Worm (Caenorhabditis elegans): Measurements from ENCODE around the gene Y110A2AL.4.
A peak's percentile ranks its signal among the peaks of the same experiment; 100 is the strongest.

The Y110A2AL.4 gene

DNA sequence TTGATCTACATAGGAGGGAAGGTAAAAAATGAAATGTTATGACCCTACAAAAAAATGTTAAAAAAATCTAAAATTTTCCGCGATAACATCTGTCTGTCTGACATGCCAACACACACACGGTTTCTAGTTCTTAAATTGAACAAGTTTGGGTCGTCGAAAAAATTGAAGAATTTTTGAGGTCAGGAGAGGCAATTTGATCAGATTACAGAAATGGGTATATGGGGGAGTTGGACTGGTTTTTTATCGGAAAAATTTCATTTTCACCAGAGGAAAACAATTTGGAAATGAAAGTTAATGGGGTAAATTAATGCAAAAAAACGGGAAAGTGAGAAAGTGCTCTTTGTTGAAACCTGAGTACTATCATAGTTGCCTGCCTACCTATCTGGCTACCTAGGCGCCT, 14.7 kb downstream of the Y110A2AL.4 start:
- TF ChIP-seq sea-1 (GFP tag; conservative IDR thresholded peaks at IDR 0.05) (no peak), tbx-11 (GFP tag; IDR thresholded peaks at IDR 0.05) (no peak), pes-1 (GFP tag; IDR thresholded peaks at IDR 0.05) (no peak), flt-1 (GFP tag; IDR thresholded peaks at IDR 0.05) (no peak), aly-1 (tag; optimal IDR thresholded peaks at IDR 0.05) (no peak), B0310.2 (tag; optimal IDR thresholded peaks at IDR 0.05) (no peak), ceh-13 (GFP tag; optimal IDR thresholded peaks at IDR 0.05) (no peak), hmg-4 (GFP tag; optimal IDR thresholded peaks at IDR 0.05) (no peak), scrt-1 (GFP tag; IDR thresholded peaks at IDR 0.05) (no peak), hmbx-1 (tag; optimal IDR thresholded peaks at IDR 0.05) (no peak), ama-1 (optimal IDR thresholded peaks at IDR 0.05) (no peak), tbx-37 (GFP tag; conservative IDR thresholded peaks at IDR 0.05) (no peak), tra-4 (tag; optimal IDR thresholded peaks at IDR 0.05) (no peak), ets-7 (tag; optimal IDR thresholded peaks at IDR 0.05) (no peak), F13C5.2 (tag; optimal IDR thresholded peaks at IDR 0.05) (no peak), ceh-36 (tag; optimal IDR thresholded peaks at IDR 0.05) (no peak)

DNA sequence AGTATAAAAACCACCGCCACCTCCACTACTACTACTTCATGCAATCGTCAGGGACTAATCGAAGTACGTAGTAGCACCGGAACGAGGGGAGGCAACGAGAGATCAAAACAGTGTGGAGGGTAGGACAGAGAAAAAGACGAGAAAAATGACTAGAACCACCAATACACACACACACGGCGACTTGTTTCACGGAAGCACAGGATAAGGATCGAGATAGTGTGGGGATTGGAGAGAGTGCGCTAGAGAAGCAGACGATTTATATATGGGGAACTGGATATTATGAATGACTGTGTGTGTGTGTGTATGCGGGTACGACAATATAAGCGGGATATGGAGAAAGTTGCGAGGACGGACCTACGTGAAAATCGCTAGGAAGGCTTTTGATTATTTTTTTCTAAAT, 15.7 kb downstream of the Y110A2AL.4 start:
- TF ChIP-seq ama-1 (optimal IDR thresholded peaks at IDR 0.05) (no peak), hmg-4 (GFP tag; optimal IDR thresholded peaks at IDR 0.05) (no peak)

DNA sequence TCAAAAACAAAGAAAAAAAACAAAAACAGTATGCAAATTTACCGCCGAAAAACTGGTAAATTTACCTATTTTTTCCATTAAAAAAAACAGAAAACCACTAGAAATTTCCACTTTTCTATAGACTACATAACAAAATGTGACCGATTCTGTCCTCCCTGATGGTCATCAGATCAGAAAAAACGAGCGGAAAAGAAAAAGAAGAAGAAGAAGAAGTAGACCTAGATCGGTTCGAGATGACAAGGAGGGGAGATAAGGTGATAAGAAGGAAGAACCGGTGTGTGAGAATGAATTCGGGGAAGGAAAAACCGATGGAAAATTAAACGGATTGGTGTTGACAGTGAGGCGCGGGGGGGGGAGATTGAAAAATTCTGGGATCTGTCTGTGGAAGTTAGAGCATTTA, 17.0 kb downstream of the Y110A2AL.4 start:
- TF ChIP-seq scrt-1 (GFP tag; IDR thresholded peaks at IDR 0.05) (no peak), pes-1 (GFP tag; IDR thresholded peaks at IDR 0.05) (no peak), tra-4 (tag; optimal IDR thresholded peaks at IDR 0.05) (no peak), sea-1 (GFP tag; conservative IDR thresholded peaks at IDR 0.05) (no peak), ets-7 (tag; optimal IDR thresholded peaks at IDR 0.05) (no peak), ama-1 (optimal IDR thresholded peaks at IDR 0.05) (no peak), tbx-11 (GFP tag; IDR thresholded peaks at IDR 0.05) (no peak), F13C5.2 (tag; optimal IDR thresholded peaks at IDR 0.05) (no peak), ceh-13 (GFP tag; optimal IDR thresholded peaks at IDR 0.05) (no peak), B0310.2 (tag; optimal IDR thresholded peaks at IDR 0.05) (no peak), flt-1 (GFP tag; IDR thresholded peaks at IDR 0.05) (no peak), aly-1 (tag; optimal IDR thresholded peaks at IDR 0.05) (no peak), ceh-36 (tag; optimal IDR thresholded peaks at IDR 0.05) (no peak), tbx-37 (GFP tag; conservative IDR thresholded peaks at IDR 0.05) (no peak), hmg-4 (GFP tag; optimal IDR thresholded peaks at IDR 0.05) (no peak), hmbx-1 (tag; optimal IDR thresholded peaks at IDR 0.05) (no peak), hnd-1 (tag; optimal IDR thresholded peaks at IDR 0.05) (no peak)

DNA sequence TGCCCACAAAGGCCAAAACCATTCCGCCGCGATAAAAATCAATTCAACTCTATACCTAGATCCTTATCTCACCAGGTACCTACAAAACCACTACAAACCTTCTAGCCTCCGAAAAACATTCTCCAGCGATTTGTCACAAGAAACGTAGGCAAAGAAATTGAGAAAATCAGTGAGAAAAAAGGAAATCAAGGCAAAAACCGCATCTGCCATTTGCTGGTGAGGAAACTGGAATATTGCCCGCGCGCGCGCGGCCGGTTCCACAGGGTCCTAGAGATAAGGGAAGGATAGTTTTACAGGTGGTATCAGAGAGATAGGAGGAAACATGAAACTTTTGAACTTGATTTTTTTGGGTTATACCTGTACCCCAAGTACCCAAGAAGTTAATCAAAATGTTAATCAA, 18.5 kb downstream of the Y110A2AL.4 start:
- TF ChIP-seq ets-7 (tag; optimal IDR thresholded peaks at IDR 0.05) (no peak), B0310.2 (tag; optimal IDR thresholded peaks at IDR 0.05) (no peak), tra-4 (tag; optimal IDR thresholded peaks at IDR 0.05) (no peak), hnd-1 (tag; optimal IDR thresholded peaks at IDR 0.05) (no peak), sea-1 (GFP tag; conservative IDR thresholded peaks at IDR 0.05) (no peak), flt-1 (GFP tag; IDR thresholded peaks at IDR 0.05) (no peak), tbx-11 (GFP tag; IDR thresholded peaks at IDR 0.05) (no peak), scrt-1 (GFP tag; IDR thresholded peaks at IDR 0.05) (no peak), aly-1 (tag; optimal IDR thresholded peaks at IDR 0.05) (no peak), F13C5.2 (tag; optimal IDR thresholded peaks at IDR 0.05) (no peak), tbx-37 (GFP tag; conservative IDR thresholded peaks at IDR 0.05) (no peak), ceh-36 (tag; optimal IDR thresholded peaks at IDR 0.05) (no peak), hmg-4 (GFP tag; optimal IDR thresholded peaks at IDR 0.05) (no peak), ama-1 (optimal IDR thresholded peaks at IDR 0.05) (no peak)

DNA sequence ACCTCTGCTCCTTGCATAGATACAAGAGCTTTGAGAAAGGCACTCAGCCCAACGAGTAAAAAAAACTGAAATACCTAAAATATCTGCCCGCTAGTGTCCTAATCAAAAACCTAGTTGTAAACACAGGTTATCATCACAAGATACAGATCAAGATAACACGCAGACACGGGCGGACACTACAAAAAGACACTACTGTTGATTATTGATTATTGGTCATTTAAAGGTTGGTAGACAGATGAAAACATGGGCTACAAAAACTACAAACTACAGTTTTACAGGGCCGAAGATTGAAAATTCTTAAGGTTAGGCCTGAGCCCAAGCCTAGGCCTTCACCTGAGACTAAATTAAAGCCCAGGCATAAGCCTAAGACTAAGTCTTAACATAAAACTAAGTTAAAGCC, 19.7 kb downstream of the Y110A2AL.4 start:
- TF ChIP-seq scrt-1 (GFP tag; IDR thresholded peaks at IDR 0.05): no peak
- TF ChIP-seq aly-1 (tag; optimal IDR thresholded peaks at IDR 0.05): no peak
- TF ChIP-seq ama-1 (optimal IDR thresholded peaks at IDR 0.05): no peak
- TF ChIP-seq tbx-11 (GFP tag; IDR thresholded peaks at IDR 0.05): no peak
- no peak for TF ChIP-seq hmbx-1 (tag; optimal IDR thresholded peaks at IDR 0.05)
- no peak for TF ChIP-seq F13C5.2 (tag; optimal IDR thresholded peaks at IDR 0.05)
- no peak for TF ChIP-seq hmg-4 (GFP tag; optimal IDR thresholded peaks at IDR 0.05)
- no peak for TF ChIP-seq hnd-1 (tag; optimal IDR thresholded peaks at IDR 0.05)
- TF ChIP-seq pes-1 (GFP tag; IDR thresholded peaks at IDR 0.05): no peak

DNA sequence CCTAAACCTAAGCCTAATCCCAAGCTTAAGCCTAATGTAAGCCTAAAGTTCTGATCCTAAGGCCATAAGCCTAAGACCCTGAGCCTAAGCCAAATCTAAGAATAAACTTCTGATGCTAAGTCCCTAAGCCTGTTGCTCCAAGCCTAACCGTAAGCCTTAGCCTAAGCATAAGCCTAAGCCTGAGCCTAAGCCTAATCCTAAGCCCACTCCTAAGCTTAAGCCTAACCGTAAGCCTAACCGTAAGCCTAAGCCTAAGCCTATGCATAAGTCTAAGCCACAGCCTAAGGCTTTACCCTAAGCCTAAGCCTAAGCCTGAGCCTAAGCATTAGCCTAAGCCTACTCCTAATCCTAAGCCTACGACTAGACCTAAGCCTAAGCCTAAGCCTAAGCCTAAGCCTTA, 20.2 kb downstream of the Y110A2AL.4 start:
- TF ChIP-seq aly-1 (tag; optimal IDR thresholded peaks at IDR 0.05) (no peak), ceh-36 (tag; optimal IDR thresholded peaks at IDR 0.05) (peak; percentile 90)

DNA sequence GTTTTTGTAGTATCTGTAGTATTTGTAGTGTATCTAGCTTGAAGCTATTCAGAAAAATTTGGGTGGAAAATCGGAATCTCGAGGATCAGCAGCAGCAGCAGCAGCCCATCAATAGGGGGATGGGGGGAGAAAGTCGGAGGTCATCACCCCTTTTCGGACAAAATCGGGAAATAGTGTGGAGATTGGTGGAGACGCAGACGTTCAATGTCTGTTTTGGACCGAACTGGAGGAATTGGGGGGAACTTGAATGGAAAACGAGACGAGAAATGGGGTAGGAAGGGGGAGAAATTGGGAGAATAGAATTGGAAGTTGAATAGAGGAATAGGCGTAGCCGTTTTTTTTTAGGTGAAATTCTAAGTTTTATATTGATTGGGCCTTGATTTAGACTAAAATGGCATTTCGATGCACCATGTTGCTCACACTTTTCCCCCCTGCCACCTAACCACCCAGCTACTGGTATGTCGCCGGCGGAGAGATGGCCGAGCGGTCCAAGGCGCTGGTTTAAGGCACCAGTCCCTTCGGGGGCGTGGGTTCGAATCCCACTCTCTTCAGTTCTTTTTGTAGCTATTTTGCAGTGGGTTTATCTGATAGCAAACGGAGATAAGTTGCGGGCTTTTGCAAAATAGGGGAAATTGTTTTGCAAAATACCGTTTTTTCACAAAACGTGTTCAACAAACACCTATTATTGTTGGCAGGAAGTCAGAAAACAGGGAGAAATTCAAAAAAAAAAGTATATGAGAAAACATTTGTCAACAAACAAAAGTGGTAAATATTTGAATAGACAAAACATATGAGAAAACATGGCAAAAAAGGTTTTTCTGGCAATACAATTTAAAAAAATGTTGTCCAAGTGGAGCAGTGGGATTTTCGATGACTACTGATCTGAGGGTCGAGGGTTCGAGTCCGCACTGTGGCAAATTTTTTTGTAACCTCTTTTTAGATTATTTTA, 21.0 kb downstream of the Y110A2AL.4 start:
- no peak for TF ChIP-seq hnd-1 (tag; optimal IDR thresholded peaks at IDR 0.05)
- TF ChIP-seq flt-1 (GFP tag; IDR thresholded peaks at IDR 0.05): no peak
- TF ChIP-seq ets-7 (tag; optimal IDR thresholded peaks at IDR 0.05): no peak
- TF ChIP-seq B0310.2 (tag; optimal IDR thresholded peaks at IDR 0.05): no peak
- peak; percentile 7 for TF ChIP-seq ceh-13 (GFP tag; optimal IDR thresholded peaks at IDR 0.05)
- TF ChIP-seq tra-4 (tag; optimal IDR thresholded peaks at IDR 0.05): no peak
- TF ChIP-seq hmbx-1 (tag; optimal IDR thresholded peaks at IDR 0.05): peak; percentile 1
- no peak for TF ChIP-seq F13C5.2 (tag; optimal IDR thresholded peaks at IDR 0.05)
- no peak for TF ChIP-seq ama-1 (optimal IDR thresholded peaks at IDR 0.05)
- TF ChIP-seq tbx-37 (GFP tag; conservative IDR thresholded peaks at IDR 0.05): no peak
- peak; percentile 40 for TF ChIP-seq aly-1 (tag; optimal IDR thresholded peaks at IDR 0.05)
- TF ChIP-seq scrt-1 (GFP tag; IDR thresholded peaks at IDR 0.05): peak; percentile 69
- no peak for TF ChIP-seq ceh-36 (tag; optimal IDR thresholded peaks at IDR 0.05)
- TF ChIP-seq hmg-4 (GFP tag; optimal IDR thresholded peaks at IDR 0.05): peak; percentile 35
- 0 out of 2 replicates have a peak, but pooled peaks have one; percentile 12 for TF ChIP-seq tbx-11 (GFP tag; IDR thresholded peaks at IDR 0.05)
- TF ChIP-seq pes-1 (GFP tag; IDR thresholded peaks at IDR 0.05): peak; percentile 64
